Worm (Caenorhabditis elegans) whole organism, midembryonic: ENCODE data around the gene srh-131.

ENCODE experiments used
- T22C8.4 ChIP-seq: fragments of 200-800 bp; sonication (Bioruptor generic); IDR thresholded peaks from 2 replicates; pipeline ENCODE4 v1.3.6; 2022; ENCODE audit warnings: missing genetic modification characterization, missing compliant biosample characterization
- cog-1 ChIP-seq: sonication (generic microtip); optimal IDR thresholded peaks from 2 replicates; lab custom pipeline; 2016; ENCODE audit warnings: missing genetic modification characterization, missing compliant biosample characterization
- flt-1 ChIP-seq: fragments of 200-800 bp; sonication (Bioruptor generic); IDR thresholded peaks from 2 replicates; pipeline ENCODE4 v1.3.6; 2022; ENCODE audit warnings: missing genetic modification characterization, missing compliant biosample characterization
- klf-2 ChIP-seq: fragments of 200-800 bp; sonication (Bioruptor generic); conservative IDR thresholded peaks from 2 replicates; pipeline ENCODE4 v1.3.6; 2022; ENCODE audit warnings: missing genetic modification reagents, missing genetic modification characterization, missing compliant biosample characterization
- med-1 ChIP-seq: sonication (generic microtip); optimal IDR thresholded peaks from 2 replicates; lab custom pipeline; 2017; ENCODE audit warnings: missing genetic modification characterization, mild to moderate bottlenecking, missing compliant biosample characterization, antibody characterized with exemption, missing genetic modification reagents; ENCODE audit not compliant: insufficient read depth
- ref-1 ChIP-seq: fragments of 200-800 bp; sonication (Bioruptor generic); conservative IDR thresholded peaks from 2 replicates; pipeline ENCODE4 v1.3.6; 2022; ENCODE audit warnings: missing genetic modification reagents, missing genetic modification characterization, missing compliant biosample characterization
- tab-1 ChIP-seq: fragments of 200-800 bp; sonication (Bioruptor generic); IDR thresholded peaks from 2 replicates; pipeline ENCODE4 v1.3.6; 2022; ENCODE audit warnings: missing genetic modification characterization, missing compliant biosample characterization
- ztf-23 ChIP-seq: fragments of 200-800 bp; sonication (Bioruptor generic); IDR thresholded peaks from 2 replicates; pipeline ENCODE4 v1.3.6; 2022; ENCODE audit warnings: missing genetic modification reagents, missing genetic modification characterization, missing compliant biosample characterization
- ztf-29 ChIP-seq: fragments of 200-800 bp; sonication (Bioruptor generic); IDR thresholded peaks from 2 replicates; pipeline ENCODE4 v1.3.6; 2022; ENCODE audit warnings: missing genetic modification reagents, missing genetic modification characterization, missing compliant biosample characterization

srh-131 gene

DNA sequence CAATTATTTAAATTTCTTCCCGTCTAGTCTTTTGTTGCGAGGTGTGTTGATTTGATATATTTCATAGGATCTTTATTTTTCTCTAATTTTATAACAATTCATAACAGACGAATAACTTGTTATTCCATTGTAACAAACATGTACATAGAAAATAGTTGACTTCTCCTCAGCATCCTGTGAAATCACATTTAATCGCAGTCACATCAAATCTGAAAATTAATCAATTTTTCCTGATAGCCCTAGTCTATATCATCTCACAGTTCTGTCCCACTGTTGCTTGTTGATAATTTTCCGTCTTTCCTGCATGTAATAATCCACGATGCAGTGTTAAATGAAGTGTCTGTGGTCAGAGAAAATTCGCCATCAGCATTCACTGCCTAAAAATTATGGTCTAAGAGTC lies 17.5 kb upstream of the srh-131 start:
- TF ChIP-seq flt-1 (no peak), ref-1 (no peak), tab-1 (no peak), cog-1 (tag; lab: Kevin White, UChicago) (no peak)

DNA sequence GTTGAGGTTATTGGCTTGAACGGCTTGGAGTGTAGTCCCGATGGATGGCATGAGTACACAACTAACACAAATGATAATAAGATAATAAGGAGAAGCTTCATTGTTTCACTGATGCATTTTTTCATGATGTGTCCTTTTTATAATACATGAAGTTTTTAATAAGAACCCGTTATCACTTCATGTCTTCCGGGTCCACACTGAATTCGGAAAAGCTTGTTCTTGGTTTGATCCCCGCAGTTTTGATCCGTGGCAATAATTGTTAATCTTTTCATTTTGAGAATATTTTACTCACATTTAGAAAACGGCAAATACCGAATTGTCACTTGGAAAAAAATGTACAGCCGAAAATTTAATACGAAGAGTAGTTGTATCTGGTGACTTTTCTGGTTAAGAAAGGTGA lies 16.7 kb upstream of the srh-131 start, which contains the start of gene Y102A5C.27:
Gene Y102A5C.27, minus strand, starts transcription at position 101 of the 400 bp plus-strand sequence.
- TF ChIP-seq ztf-29 = no peak
- TF ChIP-seq med-1 (GFP tag; lab: Kevin White, UChicago) = no peak
- TF ChIP-seq ztf-23 (GFP tag; lab: Robert Waterston, UW) = no peak
- TF ChIP-seq ref-1 = no peak
- no peak for TF ChIP-seq T22C8.4
- no peak for TF ChIP-seq cog-1 (tag; lab: Kevin White, UChicago)
- no peak for TF ChIP-seq flt-1
- TF ChIP-seq tab-1 = no peak
- TF ChIP-seq klf-2 (GFP tag; lab: Robert Waterston, UW) = no peak

DNA sequence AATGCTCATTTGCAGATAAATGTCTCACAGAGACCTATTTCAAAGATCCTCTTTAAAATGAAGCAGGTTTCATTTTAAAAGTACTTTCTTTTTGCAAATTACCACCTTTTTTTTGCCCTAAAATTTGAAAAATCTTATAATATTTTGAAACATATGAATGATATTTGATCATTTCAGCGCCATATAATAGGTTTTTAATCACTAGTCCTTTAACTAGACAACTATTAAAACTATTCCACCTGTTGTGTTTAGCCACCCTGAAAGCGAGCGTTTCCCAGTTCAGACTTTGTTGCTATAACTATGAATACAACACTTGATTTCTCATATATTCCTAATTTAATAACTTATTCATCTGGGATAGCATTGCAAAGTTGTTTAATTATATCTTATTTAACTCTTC lies 13.6 kb upstream of the srh-131 start, which contains the start of gene srz-95:
Gene srz-95, plus strand, starts transcription at position 301 of the 400 bp plus-strand sequence.
- no peak for TF ChIP-seq cog-1 (tag; lab: Kevin White, UChicago)
- no peak for TF ChIP-seq ztf-23 (GFP tag; lab: Robert Waterston, UW)
- no peak for TF ChIP-seq ztf-29
- no peak for TF ChIP-seq med-1 (GFP tag; lab: Kevin White, UChicago)
- TF ChIP-seq T22C8.4 = no peak
- no peak for TF ChIP-seq tab-1
- no peak for TF ChIP-seq klf-2 (GFP tag; lab: Robert Waterston, UW)
- no peak for TF ChIP-seq ref-1
- TF ChIP-seq flt-1 = no peak

ce11 chrV:16992383-16992782 lies 12.9 kb upstream of the srh-131 start:
- TF ChIP-seq ztf-29 = no peak
- no peak for TF ChIP-seq ztf-23 (GFP tag; lab: Robert Waterston, UW)
- TF ChIP-seq klf-2 (GFP tag; lab: Robert Waterston, UW) = no peak
- no peak for TF ChIP-seq med-1 (GFP tag; lab: Kevin White, UChicago)
- no peak for TF ChIP-seq flt-1
- TF ChIP-seq cog-1 (tag; lab: Kevin White, UChicago) = no peak
- TF ChIP-seq tab-1 = no peak
- no peak for TF ChIP-seq T22C8.4
- no peak for TF ChIP-seq ref-1

ce11 chrV:17000204-17000603 lies 5.1 kb upstream of the srh-131 start, which contains the start of gene str-217:
Gene str-217 (minus strand): TSS chrV:17000304.
- no peak for TF ChIP-seq ref-1

ce11 chrV:17000635-17001034 lies 4.7 kb upstream of the srh-131 start:
- TF ChIP-seq T22C8.4 (no peak), ztf-23 (GFP tag; lab: Robert Waterston, UW) (no peak), klf-2 (GFP tag; lab: Robert Waterston, UW) (no peak), tab-1 (no peak), med-1 (GFP tag; lab: Kevin White, UChicago) (no peak), ref-1 (no peak), ztf-29 (no peak), flt-1 (no peak), cog-1 (tag; lab: Kevin White, UChicago) (no peak)

ce11 chrV:17001167-17001566 lies 4.1 kb upstream of the srh-131 start, which contains the start of gene sri-9:
Gene sri-9 (plus strand): TSS chrV:17001467.
- TF ChIP-seq flt-1 (no peak), ztf-29 (no peak), cog-1 (tag; lab: Kevin White, UChicago) (no peak), T22C8.4 (no peak), med-1 (GFP tag; lab: Kevin White, UChicago) (no peak), tab-1 (no peak), ztf-23 (GFP tag; lab: Robert Waterston, UW) (no peak), ref-1 (no peak), klf-2 (GFP tag; lab: Robert Waterston, UW) (no peak)

DNA sequence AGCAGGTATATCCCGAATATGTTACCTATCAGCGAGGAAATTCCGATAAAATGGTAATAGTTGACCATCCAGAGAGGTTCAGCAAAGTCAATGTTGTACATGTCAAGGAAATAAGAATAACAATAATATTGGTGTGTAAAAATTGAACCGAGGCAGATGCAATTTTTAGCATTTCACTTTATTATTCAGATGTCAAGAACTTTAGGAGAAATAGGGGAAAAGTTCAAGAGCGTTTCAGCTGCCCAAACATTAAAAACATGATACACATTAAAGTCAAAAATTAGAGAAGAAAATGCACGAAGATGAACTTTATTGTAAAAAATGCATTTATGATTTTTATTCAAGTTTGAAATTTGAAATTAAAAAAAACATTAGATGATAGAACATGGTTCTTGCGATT lies 3.0 kb downstream of the srh-131 start, which contains the start of gene sri-69:
Gene sri-69, minus strand, starts transcription at position 101 of the 400 bp plus-strand sequence.
- TF ChIP-seq ztf-29 (no peak), cog-1 (tag; lab: Kevin White, UChicago) (no peak), ztf-23 (GFP tag; lab: Robert Waterston, UW) (no peak), flt-1 (no peak), tab-1 (no peak), med-1 (GFP tag; lab: Kevin White, UChicago) (no peak), klf-2 (GFP tag; lab: Robert Waterston, UW) (no peak), T22C8.4 (no peak), ref-1 (no peak)

- TF ChIP-seq cog-1 (tag; lab: Kevin White, UChicago) = no peak
- no peak for TF ChIP-seq tab-1
- no peak for TF ChIP-seq T22C8.4
- TF ChIP-seq med-1 (GFP tag; lab: Kevin White, UChicago) = no peak
- TF ChIP-seq ref-1 = no peak
- no peak for TF ChIP-seq ztf-29
- TF ChIP-seq ztf-23 (GFP tag; lab: Robert Waterston, UW) = no peak
- TF ChIP-seq flt-1 = no peak
- no peak for TF ChIP-seq klf-2 (GFP tag; lab: Robert Waterston, UW)
These were observed 4.2 kb downstream of the srh-131 start, which contains the start of the genes clc-12 and clec-240 for ce11 chrV:17009342-17010064. Gene clc-12 (minus strand): TSS chrV:17009388. Gene clec-240 (plus strand): TSS chrV:17010014.

ce11 chrV:17013232-17013631 lies 7.9 kb downstream of the srh-131 start, which contains the start of gene clec-241:
Gene clec-241 (minus strand): TSS chrV:17013332.
- TF ChIP-seq med-1 (GFP tag; lab: Kevin White, UChicago) = no peak
